Worm (Caenorhabditis elegans) whole organism, mixed stage, embryonic: ENCODE measurements around the gene C47E12.9.

Experiments
- ces-1 ChIP-seq: fragments of 150-350 bp; optimal IDR thresholded peaks from 2 replicates; lab custom pipeline; 2014; ENCODE audit warnings: missing biosample characterization, missing genetic modification reagents, missing genetic modification characterization
- flh-1 ChIP-seq: fragments of 200-800 bp; sonication (Bioruptor generic); optimal IDR thresholded peaks from 2 replicates; lab custom pipeline; 2018; ENCODE audit warnings: mild to moderate bottlenecking, missing genetic modification characterization, moderate library complexity, missing compliant biosample characterization
- lsy-2 ChIP-seq: fragments of 150-350 bp; optimal IDR thresholded peaks from 2 replicates; lab custom pipeline; 2014; ENCODE audit warnings: missing biosample characterization, missing genetic modification characterization
- nhr-237 ChIP-seq: fragments of 150-350 bp; optimal IDR thresholded peaks from 2 replicates; lab custom pipeline; 2014; ENCODE audit warnings: missing biosample characterization, missing genetic modification characterization
- nhr-28 ChIP-seq: fragments of 150-350 bp; optimal IDR thresholded peaks from 2 replicates; lab custom pipeline; 2014; ENCODE audit warnings: missing biosample characterization, missing genetic modification characterization
- nhr-76 ChIP-seq: sonication (generic microtip); optimal IDR thresholded peaks from 2 replicates; lab custom pipeline; 2017; ENCODE audit warnings: missing biosample characterization, missing genetic modification characterization
- pha-4 ChIP-seq: fragments of 150-350 bp; optimal IDR thresholded peaks from 2 replicates; lab custom pipeline; 2018; ENCODE audit warnings: missing biosample characterization, missing genetic modification reagents, missing genetic modification characterization
- sem-2 ChIP-seq: fragments of 200-800 bp; sonication (Bioruptor generic); optimal IDR thresholded peaks from 2 replicates; lab custom pipeline; 2018; ENCODE audit warnings: mild to moderate bottlenecking, missing genetic modification characterization, missing compliant biosample characterization
- snpc-4 ChIP-seq: fragments of 150-350 bp; optimal IDR thresholded peaks from 2 replicates; lab custom pipeline; 2014; ENCODE audit warnings: missing biosample characterization, missing genetic modification characterization
- unc-39 ChIP-seq: fragments of 150-350 bp; optimal IDR thresholded peaks from 2 replicates; lab custom pipeline; 2014; ENCODE audit warnings: missing biosample characterization, missing genetic modification characterization
- ztf-11 ChIP-seq: fragments of 150-350 bp; optimal IDR thresholded peaks from 2 replicates; lab custom pipeline; 2014; ENCODE audit warnings: missing biosample characterization, missing genetic modification characterization

DNA sequence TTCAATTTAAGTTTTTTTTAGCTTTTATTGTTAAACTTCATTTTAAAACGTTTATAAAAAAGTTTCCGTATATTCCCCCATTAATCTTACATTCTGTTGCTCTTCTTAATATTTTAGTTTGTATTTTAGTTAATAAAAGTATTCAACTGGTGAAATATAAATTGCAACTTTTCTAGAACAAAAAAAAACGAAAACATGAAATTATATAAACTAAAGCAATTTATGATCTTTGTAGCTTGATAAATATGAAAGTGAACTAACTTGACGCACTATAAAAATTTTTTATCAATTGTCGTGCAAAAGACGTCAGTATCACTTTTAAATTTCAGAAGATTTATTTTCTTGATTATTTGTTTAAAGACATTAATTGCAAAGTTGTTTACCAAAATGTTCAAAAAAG is 43.1 kb downstream of the C47E12.9 start, which contains the start of gene F44D12.2:
- TF ChIP-seq snpc-4 (tag; lab: Kevin White, UChicago) (no peak), nhr-76 (tag; lab: Kevin White, UChicago) (no peak), unc-39 (tag; lab: Kevin White, UChicago) (no peak), ces-1 (GFP tag; lab: Kevin White, UChicago) (no peak), sem-2 (no peak), lsy-2 (no peak), nhr-237 (tag; lab: Kevin White, UChicago) (no peak), pha-4 (tag; lab: Kevin White, UChicago) (no peak), flh-1 (GFP tag; lab: Kevin White, UChicago) (no peak), nhr-28 (no peak), ztf-11 (tag; lab: Kevin White, UChicago) (no peak)
